Fruit fly (Drosophila melanogaster) whole organism, embryonic: ENCODE measurements around the gene CG31102.

Source experiments
- Atf-2 ChIP-seq: fragments of 200-800 bp; sonication (Bioruptor generic); optimal IDR thresholded peaks from 2 replicates; lab custom pipeline; 2016; ENCODE audit warnings: missing biosample characterization, missing genetic modification characterization
- B-H1 ChIP-seq: fragments of 200-800 bp; sonication (Bioruptor generic); IDR thresholded peaks from 3 replicates; pipeline ENCODE4 v1.3.6; 2022; ENCODE audit warnings: missing biosample characterization, missing genetic modification characterization
- B-H2 ChIP-seq: fragments of 200-800 bp; sonication (Bioruptor generic); optimal IDR thresholded peaks from 2 replicates; lab custom pipeline; 2018; ENCODE audit warnings: missing biosample characterization, mild to moderate bottlenecking, missing genetic modification characterization
- Bgb ChIP-seq: fragments of 200-800 bp; sonication (Bioruptor generic); IDR thresholded peaks from 2 replicates; pipeline ENCODE4 v1.3.6; 2022; ENCODE audit warnings: missing biosample characterization, missing genetic modification characterization; ENCODE audit not compliant: partially characterized antibody
- CG1233 ChIP-seq: fragments of 200-800 bp; sonication (Bioruptor generic); optimal IDR thresholded peaks from 4 replicates; lab custom pipeline; 2018; ENCODE audit warnings: missing biosample characterization, mild to moderate bottlenecking, missing genetic modification characterization
- CG13296 ChIP-seq: fragments of 200-800 bp; sonication (Bioruptor generic); optimal IDR thresholded peaks from 3 replicates; lab custom pipeline; 2018; ENCODE audit warnings: missing biosample characterization, mild to moderate bottlenecking, missing genetic modification characterization
- CG1529 ChIP-seq: fragments of 200-800 bp; sonication (Bioruptor generic); optimal IDR thresholded peaks from 3 replicates; lab custom pipeline; 2018; ENCODE audit warnings: missing biosample characterization, missing genetic modification characterization
- CG15514 ChIP-seq: fragments of 200-800 bp; sonication (Bioruptor generic); optimal IDR thresholded peaks from 3 replicates; lab custom pipeline; 2017; ENCODE audit warnings: missing biosample characterization, missing genetic modification characterization, mild to moderate bottlenecking, moderate library complexity, missing genetic modification reagents
- CG1647 ChIP-seq: fragments of 200-800 bp; sonication (Bioruptor generic); optimal IDR thresholded peaks from 3 replicates; lab custom pipeline; 2016; ENCODE audit warnings: missing biosample characterization, missing genetic modification characterization
- CG17568 ChIP-seq: fragments of 200-800 bp; sonication (Bioruptor generic); optimal IDR thresholded peaks from 2 replicates; lab custom pipeline; 2018; ENCODE audit warnings: missing biosample characterization, mild to moderate bottlenecking, missing genetic modification characterization, moderate library complexity
- CG17612 ChIP-seq: fragments of 200-800 bp; sonication (Bioruptor generic); IDR thresholded peaks from 2 replicates; pipeline ENCODE4 v1.3.6; 2022; ENCODE audit warnings: missing biosample characterization, missing genetic modification characterization
- CG30403 ChIP-seq: fragments of 200-800 bp; sonication (Bioruptor generic); optimal IDR thresholded peaks from 3 replicates; lab custom pipeline; 2016; ENCODE audit warnings: missing biosample characterization, missing genetic modification characterization
- CG31224 ChIP-seq: fragments of 200-800 bp; sonication (Bioruptor generic); IDR thresholded peaks from 2 replicates; pipeline ENCODE4 v1.3.6; 2022; ENCODE audit warnings: missing biosample characterization, missing genetic modification characterization
- CG32532 ChIP-seq: fragments of 200-800 bp; sonication (Bioruptor generic); IDR thresholded peaks from 2 replicates; pipeline ENCODE4 v1.3.6; 2022; ENCODE audit warnings: missing biosample characterization, missing genetic modification characterization
- CG33557 ChIP-seq: fragments of 200-800 bp; sonication (Bioruptor generic); optimal IDR thresholded peaks from 2 replicates; lab custom pipeline; 2019; ENCODE audit warnings: missing biosample characterization, mild to moderate bottlenecking, missing genetic modification characterization, moderate library complexity
- CG34376 ChIP-seq: fragments of 200-800 bp; sonication (Bioruptor generic); optimal IDR thresholded peaks from 2 replicates; lab custom pipeline; 2018; ENCODE audit warnings: missing biosample characterization, mild to moderate bottlenecking, missing genetic modification characterization
- CG6654 ChIP-seq: fragments of 200-800 bp; sonication (Bioruptor generic); optimal IDR thresholded peaks from 2 replicates; lab custom pipeline; 2017; ENCODE audit warnings: missing biosample characterization, mild to moderate bottlenecking, missing genetic modification characterization
- CG7271 ChIP-seq: fragments of 200-800 bp; sonication (Bioruptor generic); optimal IDR thresholded peaks from 2 replicates; lab custom pipeline; 2018; ENCODE audit warnings: missing biosample characterization, mild to moderate bottlenecking, missing genetic modification characterization, moderate library complexity
- CG7963 ChIP-seq: fragments of 200-800 bp; sonication (Bioruptor generic); IDR thresholded peaks from 3 replicates; pipeline ENCODE4 v1.3.6; 2022; ENCODE audit warnings: missing biosample characterization, missing genetic modification characterization; ENCODE audit not compliant: partially characterized antibody
- CG8281 ChIP-seq: fragments of 200-800 bp; sonication (Bioruptor generic); optimal IDR thresholded peaks from 2 replicates; lab custom pipeline; 2018; ENCODE audit warnings: missing biosample characterization, mild to moderate bottlenecking, missing genetic modification characterization, moderate library complexity
- CG8944 ChIP-seq: fragments of 200-800 bp; sonication (Bioruptor generic); optimal IDR thresholded peaks from 3 replicates; lab custom pipeline; 2016; ENCODE audit warnings: missing biosample characterization, missing genetic modification characterization
- CG9437 ChIP-seq: fragments of 200-800 bp; sonication (Bioruptor generic); optimal IDR thresholded peaks from 2 replicates; lab custom pipeline; 2018; ENCODE audit warnings: missing biosample characterization, mild to moderate bottlenecking, missing genetic modification characterization
- CG9797 ChIP-seq: fragments of 200-800 bp; sonication (Bioruptor generic); optimal IDR thresholded peaks from 3 replicates; lab custom pipeline; 2018; ENCODE audit warnings: missing biosample characterization, mild to moderate bottlenecking, missing genetic modification characterization
- CTCF ChIP-seq: fragments of 200-800 bp; sonication (Bioruptor generic); optimal IDR thresholded peaks from 2 replicates; lab custom pipeline; 2017; ENCODE audit warnings: missing biosample characterization, mild to moderate bottlenecking, missing genetic modification characterization, moderate library complexity
- CrebB ChIP-seq: fragments of 200-800 bp; sonication (Bioruptor generic); optimal IDR thresholded peaks from 3 replicates; lab custom pipeline; 2018; ENCODE audit warnings: missing biosample characterization, mild to moderate bottlenecking, missing genetic modification characterization
- Dad ChIP-seq: fragments of 200-800 bp; sonication (Bioruptor generic); optimal IDR thresholded peaks from 3 replicates; lab custom pipeline; 2016; ENCODE audit warnings: missing biosample characterization, missing genetic modification characterization
- ERR ChIP-seq: fragments of 200-800 bp; sonication (Bioruptor generic); optimal IDR thresholded peaks from 2 replicates; lab custom pipeline; 2016; ENCODE audit warnings: missing biosample characterization, missing genetic modification characterization
- MBD-R2 ChIP-seq: fragments of 200-800 bp; sonication (Bioruptor generic); IDR thresholded peaks from 2 replicates; pipeline ENCODE4 v1.3.6; 2022; ENCODE audit warnings: missing biosample characterization, missing genetic modification characterization
- Mad ChIP-seq: fragments of 200-800 bp; sonication (Bioruptor generic); optimal IDR thresholded peaks from 2 replicates; lab custom pipeline; 2016; ENCODE audit warnings: missing biosample characterization, missing genetic modification characterization
- Med ChIP-seq: fragments of 200-800 bp; sonication (Bioruptor generic); peaks from one replicate; lab custom pipeline; 2016; ENCODE audit warnings: missing biosample characterization, missing genetic modification characterization, mild to moderate bottlenecking, inconsistent platforms, moderate library complexity
- NFAT ChIP-seq: fragments of 200-800 bp; sonication (Bioruptor generic); IDR thresholded peaks from 2 replicates; pipeline ENCODE4 v1.3.6; 2022; ENCODE audit warnings: missing biosample characterization, missing genetic modification characterization
- Optix ChIP-seq: fragments of 200-800 bp; sonication (Bioruptor generic); IDR thresholded peaks from 3 replicates; pipeline ENCODE4 v1.3.6; 2022; ENCODE audit warnings: missing biosample characterization, missing genetic modification characterization
- Rx ChIP-seq: fragments of 200-800 bp; sonication (Bioruptor generic); IDR thresholded peaks from 2 replicates; pipeline ENCODE4 v1.3.6; 2022; ENCODE audit warnings: missing biosample characterization, missing genetic modification characterization
- Sin3A ChIP-seq: fragments of >200 bp; optimal IDR thresholded peaks from 2 replicates; lab custom pipeline; 2018
- Six4 ChIP-seq: fragments of 200-800 bp; sonication (Bioruptor generic); optimal IDR thresholded peaks from 2 replicates; lab custom pipeline; 2016; ENCODE audit warnings: missing biosample characterization, missing genetic modification characterization
- Usf ChIP-seq: fragments of 200-800 bp; sonication (Bioruptor generic); optimal IDR thresholded peaks from 2 replicates; lab custom pipeline; 2017; ENCODE audit warnings: missing genotype, missing biosample characterization, missing genetic modification characterization
- Xrp1 ChIP-seq: fragments of 200-800 bp; sonication (Bioruptor generic); IDR thresholded peaks from 2 replicates; pipeline ENCODE4 v1.3.6; 2022; ENCODE audit warnings: missing biosample characterization, missing genetic modification characterization
- br ChIP-seq: fragments of >200 bp; optimal IDR thresholded peaks from 2 replicates; lab custom pipeline; 2017
- danr ChIP-seq: fragments of 200-800 bp; sonication (Bioruptor generic); IDR thresholded peaks from 2 replicates; pipeline ENCODE4 v1.3.6; 2022; ENCODE audit warnings: missing biosample characterization, missing genetic modification characterization
- dm ChIP-seq: fragments of 200-800 bp; sonication (Bioruptor generic); optimal IDR thresholded peaks from 3 replicates; lab custom pipeline; 2016; ENCODE audit warnings: missing biosample characterization, missing genetic modification characterization
- hth ChIP-seq: fragments of >200 bp; optimal IDR thresholded peaks from 2 replicates; lab custom pipeline; 2017; ENCODE audit warnings: inconsistent platforms
- insv ChIP-seq, 2 experiments: fragments of 200-800 bp; sonication (Bioruptor generic); optimal IDR thresholded peaks; 3 replicates each; lab custom pipeline; 2016 to 2018; ENCODE audit warnings: missing biosample characterization in 2 of 2, missing genetic modification characterization in 2 of 2
- kay ChIP-seq: fragments of 200-800 bp; sonication (Bioruptor generic); optimal IDR thresholded peaks from 2 replicates; lab custom pipeline; 2016; ENCODE audit warnings: missing biosample characterization, missing genetic modification characterization
- lbe ChIP-seq: fragments of 200-800 bp; sonication (Bioruptor generic); optimal IDR thresholded peaks from 2 replicates; lab custom pipeline; 2016; ENCODE audit warnings: missing biosample characterization, mild to moderate bottlenecking, missing genetic modification characterization
- nau ChIP-seq: fragments of 200-800 bp; sonication (Bioruptor generic); optimal IDR thresholded peaks from 3 replicates; lab custom pipeline; 2017; ENCODE audit warnings: missing biosample characterization, mild to moderate bottlenecking, missing genetic modification characterization, missing genetic modification reagents
- phol ChIP-seq: fragments of 200-800 bp; sonication (Bioruptor generic); optimal IDR thresholded peaks from 3 replicates; lab custom pipeline; 2018; ENCODE audit warnings: missing biosample characterization, mild to moderate bottlenecking, missing genetic modification characterization, moderate library complexity
- pita ChIP-seq: fragments of 200-800 bp; sonication (Bioruptor generic); optimal IDR thresholded peaks from 2 replicates; lab custom pipeline; 2017; ENCODE audit warnings: missing biosample characterization, mild to moderate bottlenecking, missing genetic modification characterization
- pzg ChIP-seq: fragments of 200-800 bp; sonication (Bioruptor generic); optimal IDR thresholded peaks from 3 replicates; lab custom pipeline; 2018; ENCODE audit warnings: missing biosample characterization, mild to moderate bottlenecking, missing genetic modification characterization, moderate library complexity
- sob ChIP-seq: fragments of 200-800 bp; sonication (Bioruptor generic); IDR thresholded peaks from 2 replicates; pipeline ENCODE4 v1.3.6; 2022; ENCODE audit warnings: missing biosample characterization, missing genetic modification characterization
- tgo ChIP-seq: fragments of 200-800 bp; sonication (Bioruptor generic); IDR thresholded peaks from 3 replicates; pipeline ENCODE4 v1.3.6; 2022; ENCODE audit warnings: missing biosample characterization, missing genetic modification characterization
- tin ChIP-seq: fragments of 200-800 bp; sonication (Bioruptor generic); optimal IDR thresholded peaks from 3 replicates; lab custom pipeline; 2016; ENCODE audit warnings: missing biosample characterization, missing genetic modification characterization
- twi ChIP-seq: fragments of 200-800 bp; optimal IDR thresholded peaks from 2 replicates; lab custom pipeline; 2019; ENCODE audit warnings: missing biosample characterization, mild to moderate bottlenecking, missing genetic modification characterization, moderate library complexity
- zfh1 ChIP-seq: fragments of 200-800 bp; sonication (Bioruptor generic); IDR thresholded peaks from 3 replicates; pipeline ENCODE4 v1.3.6; 2022; ENCODE audit warnings: missing biosample characterization, missing genetic modification characterization
- zfh2 ChIP-seq: fragments of 200-800 bp; sonication (Bioruptor generic); optimal IDR thresholded peaks from 2 replicates; lab custom pipeline; 2016; ENCODE audit warnings: missing biosample characterization, missing genetic modification characterization

The CG31102 gene

DNA sequence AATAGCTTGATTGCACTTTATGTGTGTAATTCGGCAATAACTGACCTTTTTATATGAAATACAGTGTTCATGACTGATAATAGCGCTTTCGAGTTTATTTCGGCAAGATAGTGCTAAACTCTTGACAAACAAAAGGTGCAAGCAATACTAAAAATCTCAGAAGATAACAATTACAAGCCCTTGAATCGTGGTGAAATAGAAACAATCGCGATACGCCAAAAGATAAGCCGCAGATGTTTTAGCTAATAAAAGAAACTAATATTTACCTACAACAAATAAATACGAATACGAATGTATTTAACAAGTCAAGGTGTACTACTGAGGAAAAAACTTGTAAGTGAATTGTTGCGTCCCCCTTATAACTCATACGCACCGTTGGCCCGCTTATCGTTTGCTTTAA is 20.1 kb downstream of the CG31102 start (continued):
- TF ChIP-seq zfh2 (GFP tag; lab: Kevin White, UChicago): no peak
- no peak for TF ChIP-seq Rx
- TF ChIP-seq CTCF: no peak
- TF ChIP-seq CG8281 (tag; lab: Kevin White, UChicago): no peak
- no peak for TF ChIP-seq CG9797 (GFP tag; lab: Kevin White, UChicago)
- TF ChIP-seq CG1647: no peak
- peak; percentile 1 for TF ChIP-seq CG1233 (GFP tag; lab: Kevin White, UChicago)
- no peak for TF ChIP-seq Optix (GFP tag; lab: Robert Waterston, UW)
- no peak for TF ChIP-seq CG7271
- TF ChIP-seq hth (lab: Kevin White, UChicago): no peak
- TF ChIP-seq CG7963 (GFP tag; lab: Robert Waterston, UW): no peak
- no peak for TF ChIP-seq CG31224 (GFP tag; lab: Robert Waterston, UW)
- no peak for TF ChIP-seq kay
- peak; percentile 36 for TF ChIP-seq B-H2 (GFP tag; lab: Kevin White, UChicago)
- TF ChIP-seq nau (GFP tag; lab: Kevin White, UChicago): no peak
- peak; percentile 81 for TF ChIP-seq CG13296 (GFP tag; lab: Kevin White, UChicago)
- TF ChIP-seq phol (tag; lab: Kevin White, UChicago): no peak
- no peak for TF ChIP-seq insv (GFP tag; optimal IDR thresholded peaks at IDR 0.05; lab: Kevin White, UChicago)
- no peak for TF ChIP-seq ERR (GFP tag; lab: Kevin White, UChicago)
- no peak for TF ChIP-seq CG33557
- TF ChIP-seq CrebB (tag; lab: Kevin White, UChicago): peak; percentile 60
- TF ChIP-seq Usf: no peak
- no peak for TF ChIP-seq br (lab: Kevin White, UChicago)
- no peak for TF ChIP-seq CG17612 (GFP tag; lab: Robert Waterston, UW)
- TF ChIP-seq CG1529 (GFP tag; lab: Kevin White, UChicago): no peak
- no peak for TF ChIP-seq twi (tag; lab: Kevin White, UChicago)
- no peak for TF ChIP-seq tgo (GFP tag; lab: Robert Waterston, UW)
- TF ChIP-seq danr (GFP tag; lab: Robert Waterston, UW): no peak
- TF ChIP-seq CG9437 (GFP tag; lab: Kevin White, UChicago): no peak
- no peak for TF ChIP-seq pzg (GFP tag; lab: Kevin White, UChicago)
- TF ChIP-seq CG30403 (GFP tag; lab: Kevin White, UChicago): no peak
- TF ChIP-seq CG32532 (GFP tag; lab: Robert Waterston, UW): no peak
- TF ChIP-seq dm (GFP tag; lab: Kevin White, UChicago): no peak
- no peak for TF ChIP-seq Atf-2 (GFP tag; lab: Kevin White, UChicago)
- TF ChIP-seq zfh1: no peak
- TF ChIP-seq Med (GFP tag; lab: Kevin White, UChicago): peak; percentile 67
- no peak for TF ChIP-seq tin (GFP tag; lab: Kevin White, UChicago)
- no peak for TF ChIP-seq pita (GFP tag; lab: Kevin White, UChicago)
- TF ChIP-seq CG17568: peak; percentile 58
- no peak for TF ChIP-seq Mad (GFP tag; lab: Kevin White, UChicago)
- TF ChIP-seq CG15514 (GFP tag; lab: Kevin White, UChicago): peak; percentile 48
- TF ChIP-seq Xrp1: no peak
- TF ChIP-seq sob (GFP tag; lab: Robert Waterston, UW): no peak; the same call in 1 of the 2 replicates
- TF ChIP-seq lbe (GFP tag; lab: Kevin White, UChicago): no peak
- TF ChIP-seq CG6654: no peak
- no peak for TF ChIP-seq B-H1 (GFP tag; lab: Robert Waterston, UW)
- no peak for TF ChIP-seq Sin3A
- no peak for TF ChIP-seq CG8944 (GFP tag; lab: Kevin White, UChicago)
- no peak for TF ChIP-seq Bgb
- TF ChIP-seq Dad (GFP tag; lab: Kevin White, UChicago): no peak
- no peak for TF ChIP-seq MBD-R2 (GFP tag; lab: Robert Waterston, UW)
- peak; percentile 47 for TF ChIP-seq CG34376 (GFP tag; lab: Kevin White, UChicago)
- TF ChIP-seq NFAT (GFP tag; lab: Robert Waterston, UW): no peak
- TF ChIP-seq Six4 (GFP tag; lab: Kevin White, UChicago): no peak
